Fruit fly (Drosophila melanogaster): ENCODE measurements around the gene Dysb.

Dysb gene

dm6 chr3L:18867521-18867920 lies at the start of gene Dysb:
TSS of gene Dysb (plus strand) at chr3L:18867771.
- TF ChIP-seq noc (tag; optimal IDR thresholded peaks at IDR 0.05): peak; percentile 88

DNA sequence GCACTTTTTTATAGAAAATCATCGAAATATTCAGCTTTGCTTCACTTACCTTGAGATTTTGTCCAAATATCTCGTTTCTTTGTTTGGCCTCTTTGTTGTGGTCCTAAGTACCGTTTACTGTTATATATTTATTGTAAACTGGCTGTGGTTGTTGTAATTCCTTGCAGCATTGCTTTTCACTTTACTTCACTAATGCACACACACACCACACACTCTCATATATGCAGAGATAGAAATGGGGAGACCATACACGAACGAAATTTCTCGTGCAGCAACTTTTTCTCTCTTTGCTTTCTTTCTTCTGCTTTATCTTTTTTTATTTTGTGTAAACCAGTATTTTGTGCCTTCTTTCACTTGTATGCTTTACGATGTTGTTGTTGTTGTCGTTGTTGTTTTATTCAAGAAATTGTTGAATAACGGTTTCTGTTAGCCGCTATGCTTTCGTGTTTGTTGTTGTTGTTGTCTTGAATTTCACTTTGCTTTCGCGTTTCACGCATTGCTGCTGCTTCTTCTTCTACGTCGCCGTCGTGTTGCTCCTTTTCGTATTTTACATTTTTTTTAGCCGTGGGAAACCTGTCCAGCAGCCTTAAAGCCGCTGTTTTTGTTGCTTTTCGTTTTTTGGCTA lies 48.2 kb upstream of the Dysb start:
- no peak for TF ChIP-seq noc (tag; optimal IDR thresholded peaks at IDR 0.05)

dm6 chr3L:18819887-18820637 lies 47.5 kb upstream of the Dysb start:
- TF ChIP-seq noc (tag; optimal IDR thresholded peaks at IDR 0.05): no peak

DNA sequence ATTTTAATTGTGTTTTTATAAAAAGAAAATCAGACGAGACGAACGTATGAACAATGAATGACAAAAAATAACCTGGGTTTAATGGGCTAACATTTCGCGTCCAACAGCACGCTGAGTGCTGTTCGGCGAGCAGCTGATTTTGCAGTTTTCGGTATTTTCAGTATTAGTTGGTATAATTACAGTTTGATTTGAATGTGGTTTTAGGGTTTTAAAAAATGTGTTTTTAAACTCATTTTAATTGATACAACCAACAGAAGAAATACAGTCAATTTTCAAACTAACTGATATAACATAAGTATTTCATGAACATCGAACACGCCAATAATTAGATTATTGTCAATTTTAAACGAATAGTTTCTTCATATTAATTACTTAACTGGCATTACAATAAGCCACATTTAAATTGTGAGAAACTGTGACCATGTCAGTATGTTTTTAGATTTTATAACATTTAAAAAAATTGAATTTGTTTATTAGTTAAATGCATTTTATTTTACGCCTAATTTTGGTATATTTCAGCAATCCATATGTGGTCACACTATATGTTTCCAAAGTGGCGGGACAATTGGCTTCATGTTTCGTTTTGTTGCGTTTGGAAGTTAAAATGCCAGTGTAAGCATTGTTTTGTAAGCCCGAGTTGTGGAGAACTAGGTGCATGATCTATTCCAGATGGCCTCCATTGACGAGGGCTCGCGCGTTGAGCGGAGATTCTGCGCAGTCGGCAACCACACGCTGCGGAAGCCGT lies 46.8 kb upstream of the Dysb start, which contains the start of the genes CG14073 and HipHop:
Gene CG14073 (minus strand): TSS at position 38 of the 745 bp plus-strand sequence.
Gene HipHop (plus strand): TSS at position 534 of the 745 bp plus-strand sequence.
- TF ChIP-seq noc (tag; optimal IDR thresholded peaks at IDR 0.05): no peak

DNA sequence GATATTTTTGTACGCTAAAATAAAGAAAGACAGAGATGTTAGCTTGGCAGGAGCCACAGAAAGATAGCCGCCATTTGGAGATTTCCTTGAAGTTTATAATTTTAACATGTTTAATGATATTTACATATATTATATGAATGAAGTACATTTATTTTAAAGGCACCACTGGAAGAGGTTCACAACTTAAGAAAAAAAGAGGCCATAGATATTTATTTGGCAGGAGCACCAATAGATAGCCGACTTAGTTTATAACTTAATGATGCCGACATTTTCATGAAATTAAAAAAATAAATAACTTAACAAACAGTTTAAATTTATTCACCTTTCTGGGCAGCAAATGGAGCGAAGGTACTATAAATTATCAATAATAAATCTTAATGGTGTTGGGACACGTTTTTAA lies 45.5 kb upstream of the Dysb start:
- no peak for TF ChIP-seq noc (tag; optimal IDR thresholded peaks at IDR 0.05)

dm6 chr3L:18822450-18823220 lies 44.9 kb upstream of the Dysb start, which contains the start of gene Cat:
TSS of gene Cat (plus strand) at chr3L:18822604.
- peak; percentile 75 for TF ChIP-seq noc (tag; optimal IDR thresholded peaks at IDR 0.05)

dm6 chr3L:18823221-18823514 lies 44.4 kb upstream of the Dysb start:
- TF ChIP-seq noc (tag; optimal IDR thresholded peaks at IDR 0.05): no peak

DNA sequence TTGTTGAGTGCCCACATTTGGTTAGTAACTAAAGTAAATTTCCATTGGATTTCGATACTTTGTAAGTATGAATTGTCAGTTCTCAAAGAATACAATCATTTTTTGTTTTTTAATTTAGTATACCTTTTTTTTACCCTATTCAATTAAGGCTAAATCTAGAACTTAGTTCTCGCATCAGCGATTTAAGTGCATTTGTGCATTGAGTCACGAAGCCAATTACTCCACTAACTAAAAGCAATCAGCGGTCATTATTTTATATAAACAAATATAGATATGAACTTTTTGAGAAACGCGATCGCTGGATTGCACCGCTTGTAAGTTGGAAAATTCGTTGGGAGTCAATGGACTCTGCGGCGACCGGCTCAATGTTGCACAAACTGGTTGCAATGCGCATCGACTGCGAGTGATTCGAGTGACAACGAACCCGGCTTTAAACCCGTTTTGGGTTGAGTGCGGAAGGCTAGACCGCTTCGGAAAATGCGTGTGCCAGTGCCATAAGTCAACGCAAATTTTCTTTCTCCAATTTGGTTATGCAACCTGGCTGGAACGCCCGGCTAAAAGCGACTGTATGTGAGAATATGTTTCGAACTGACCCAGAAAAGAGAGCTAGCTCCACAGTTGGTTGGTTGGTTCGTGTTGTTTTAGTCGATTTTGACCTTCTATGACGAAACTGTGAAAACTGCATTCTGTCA lies 43.6 kb upstream of the Dysb start:
- TF ChIP-seq noc (tag; optimal IDR thresholded peaks at IDR 0.05): no peak

dm6 chr3L:18824851-18825250 lies 42.7 kb upstream of the Dysb start:
- TF ChIP-seq noc (tag; optimal IDR thresholded peaks at IDR 0.05): no peak

- peak; percentile 43 for TF ChIP-seq noc (tag; optimal IDR thresholded peaks at IDR 0.05)
These were observed 41.6 kb upstream of the Dysb start for dm6 chr3L:18825993-18826392.

DNA sequence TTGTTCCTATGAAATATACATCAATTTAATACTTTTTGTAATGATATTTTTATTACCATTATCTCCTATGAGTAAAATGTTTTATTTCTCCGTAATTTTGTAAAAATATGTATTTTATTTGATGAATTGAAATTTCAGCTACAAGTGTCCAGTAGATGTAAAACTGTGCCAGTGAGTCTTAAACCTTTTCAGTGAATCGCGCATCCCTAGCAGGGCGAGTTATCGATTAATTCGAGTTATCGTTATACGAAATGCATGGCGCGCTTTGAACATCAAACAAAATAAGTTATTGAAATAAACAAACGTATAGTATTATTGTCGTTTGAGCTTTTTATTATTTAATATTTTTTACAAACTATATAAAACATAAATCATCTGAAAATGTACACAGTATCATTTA lies 39.3 kb upstream of the Dysb start:
- TF ChIP-seq noc (tag; optimal IDR thresholded peaks at IDR 0.05): no peak

DNA sequence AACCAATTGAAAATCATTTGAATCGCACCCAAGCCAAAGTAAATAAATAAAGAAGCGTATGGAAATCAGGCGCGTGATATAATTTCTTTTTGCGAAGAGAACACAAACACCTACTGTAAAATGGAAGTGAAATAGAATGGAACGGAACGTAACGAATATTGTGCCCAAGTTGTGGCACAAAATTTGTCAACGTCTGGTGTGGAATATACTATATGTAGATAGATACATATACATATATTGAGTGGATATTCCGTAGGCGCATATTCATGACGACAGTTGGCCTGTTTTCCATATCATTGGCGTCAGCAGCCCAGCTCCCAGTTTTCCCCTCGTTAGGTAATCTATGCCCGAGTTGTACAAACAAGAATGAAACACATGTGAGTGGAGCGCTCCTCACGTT lies 35.4 kb upstream of the Dysb start:
- TF ChIP-seq noc (tag; optimal IDR thresholded peaks at IDR 0.05): no peak

dm6 chr3L:18832708-18833107 lies 34.9 kb upstream of the Dysb start:
- TF ChIP-seq noc (tag; optimal IDR thresholded peaks at IDR 0.05): no peak

DNA sequence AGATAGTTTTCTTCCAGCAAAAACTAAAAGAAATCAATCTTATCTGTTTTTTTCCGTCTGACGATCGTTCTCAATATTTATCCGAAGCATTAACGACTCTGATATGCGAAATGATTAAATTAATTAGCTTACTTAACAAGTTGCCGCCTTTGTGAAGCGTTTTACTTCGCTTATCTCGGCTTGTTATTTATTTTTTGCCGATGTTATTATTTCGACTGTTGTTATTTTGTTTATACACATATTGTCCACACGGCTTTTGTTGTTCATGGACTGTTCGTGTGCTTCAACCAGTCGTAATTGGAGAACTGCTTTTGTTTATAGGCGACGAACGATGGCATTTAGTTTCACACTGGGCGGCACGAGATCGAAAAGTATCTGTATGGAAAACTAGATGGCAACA lies 34.3 kb upstream of the Dysb start:
- TF ChIP-seq noc (tag; optimal IDR thresholded peaks at IDR 0.05): no peak

DNA sequence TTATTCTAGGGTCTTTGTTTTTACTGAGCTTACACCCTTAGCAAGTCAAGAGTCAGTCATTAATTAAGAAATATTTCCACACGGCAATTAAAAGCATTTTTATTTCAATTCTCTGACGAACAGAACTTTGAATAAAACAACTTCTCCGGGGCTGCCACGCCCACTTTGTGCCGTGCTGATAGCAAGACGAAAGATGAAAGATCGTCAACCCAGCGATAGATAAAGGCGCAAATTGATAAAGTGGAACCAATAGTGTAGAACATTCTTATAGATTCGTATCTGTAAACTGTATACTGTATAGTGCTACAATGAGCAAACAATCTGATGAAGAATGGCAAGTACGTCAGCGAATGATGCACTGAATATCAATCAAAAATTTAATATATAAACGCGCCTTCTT lies 32.6 kb upstream of the Dysb start:
- peak; percentile 29 for TF ChIP-seq noc (tag; optimal IDR thresholded peaks at IDR 0.05)

All from whole organism, larva.